Fruit fly (Drosophila melanogaster) whole organism, embryonic: ENCODE results near the gene CG43799.

Experiments used
- Atf-2 ChIP-seq: fragments of 200-800 bp; sonication (Bioruptor generic); optimal IDR thresholded peaks from 2 replicates; lab custom pipeline; 2016; ENCODE audit warnings: missing biosample characterization, missing genetic modification characterization
- Atf6 ChIP-seq: fragments of 200-800 bp; sonication (Bioruptor generic); IDR thresholded peaks from 2 replicates; pipeline ENCODE4 v1.3.6; 2022; ENCODE audit warnings: missing biosample characterization, missing genetic modification characterization
- BEAF-32 ChIP-seq: fragments of 200-800 bp; sonication (Bioruptor generic); optimal IDR thresholded peaks from 3 replicates; lab custom pipeline; 2017; ENCODE audit warnings: missing biosample characterization, missing genetic modification characterization, mild to moderate bottlenecking, moderate library complexity, missing genetic modification reagents
- CG10431 ChIP-seq: fragments of 200-800 bp; sonication (Bioruptor generic); optimal IDR thresholded peaks from 3 replicates; lab custom pipeline; 2018; ENCODE audit warnings: missing biosample characterization, mild to moderate bottlenecking, missing genetic modification characterization
- CG11695 ChIP-seq: fragments of 200-800 bp; sonication (Bioruptor generic); IDR thresholded peaks from 3 replicates; pipeline ENCODE4 v1.3.6; 2022; ENCODE audit warnings: missing biosample characterization, missing genetic modification characterization
- CG13624 ChIP-seq: fragments of 200-800 bp; sonication (Bioruptor generic); optimal IDR thresholded peaks from 2 replicates; lab custom pipeline; 2016; ENCODE audit warnings: missing biosample characterization, missing genetic modification characterization
- CG14014 ChIP-seq: fragments of 200-800 bp; sonication (Bioruptor generic); IDR thresholded peaks from 2 replicates; pipeline ENCODE4 v1.3.6; 2022; ENCODE audit warnings: missing biosample characterization, missing genetic modification characterization
- CG15514 ChIP-seq: fragments of 200-800 bp; sonication (Bioruptor generic); optimal IDR thresholded peaks from 3 replicates; lab custom pipeline; 2017; ENCODE audit warnings: missing biosample characterization, missing genetic modification characterization, mild to moderate bottlenecking, moderate library complexity, missing genetic modification reagents
- CG16813 ChIP-seq: fragments of 200-800 bp; sonication (Bioruptor generic); IDR thresholded peaks from 3 replicates; pipeline ENCODE4 v1.3.6; 2022; ENCODE audit warnings: missing biosample characterization, missing genetic modification characterization; ENCODE audit not compliant: partially characterized antibody
- CG17568 ChIP-seq: fragments of 200-800 bp; sonication (Bioruptor generic); optimal IDR thresholded peaks from 2 replicates; lab custom pipeline; 2018; ENCODE audit warnings: missing biosample characterization, mild to moderate bottlenecking, missing genetic modification characterization, moderate library complexity
- CG18619 ChIP-seq: fragments of 200-800 bp; sonication (Bioruptor generic); optimal IDR thresholded peaks from 3 replicates; lab custom pipeline; 2017; ENCODE audit warnings: missing biosample characterization, mild to moderate bottlenecking, missing genetic modification characterization
- CG18764 ChIP-seq: fragments of 200-800 bp; sonication (Bioruptor generic); optimal IDR thresholded peaks from 3 replicates; lab custom pipeline; 2016; ENCODE audit warnings: missing biosample characterization, missing genetic modification characterization
- CG2199 ChIP-seq: fragments of 200-800 bp; sonication (Bioruptor generic); IDR thresholded peaks from 3 replicates; pipeline ENCODE4 v1.3.6; 2022; ENCODE audit warnings: missing biosample characterization, missing genetic modification characterization
- CG2889 ChIP-seq: fragments of 200-800 bp; sonication (Bioruptor generic); IDR thresholded peaks from 3 replicates; pipeline ENCODE4 v1.3.6; 2022; ENCODE audit warnings: missing biosample characterization, missing genetic modification characterization
- CG43689 ChIP-seq: fragments of 200-800 bp; sonication (Bioruptor generic); IDR thresholded peaks from 2 replicates; pipeline ENCODE4 v1.3.6; 2022; ENCODE audit warnings: missing biosample characterization, missing genetic modification characterization
- CG4404 ChIP-seq: fragments of 200-800 bp; sonication (Bioruptor generic); IDR thresholded peaks from 2 replicates; pipeline ENCODE4 v1.3.6; 2022; ENCODE audit warnings: missing biosample characterization, missing genetic modification characterization
- CG4617 ChIP-seq: fragments of 200-800 bp; sonication (Bioruptor generic); optimal IDR thresholded peaks from 3 replicates; lab custom pipeline; 2016; ENCODE audit warnings: missing biosample characterization, missing genetic modification characterization, borderline replicate concordance
- CG4707 ChIP-seq: fragments of 200-800 bp; sonication (Bioruptor generic); optimal IDR thresholded peaks from 2 replicates; lab custom pipeline; 2018; ENCODE audit warnings: missing biosample characterization, mild to moderate bottlenecking, missing genetic modification characterization, moderate library complexity
- CG8478 ChIP-seq: fragments of >200 bp; optimal IDR thresholded peaks from 2 replicates; lab custom pipeline; 2018
- CrebB ChIP-seq: fragments of 200-800 bp; sonication (Bioruptor generic); optimal IDR thresholded peaks from 3 replicates; lab custom pipeline; 2018; ENCODE audit warnings: missing biosample characterization, mild to moderate bottlenecking, missing genetic modification characterization
- D19A ChIP-seq: fragments of 200-800 bp; optimal IDR thresholded peaks from 3 replicates; lab custom pipeline; 2019; ENCODE audit warnings: missing biosample characterization, mild to moderate bottlenecking, missing genetic modification characterization, moderate library complexity
- Dip2 ChIP-seq: fragments of 200-800 bp; sonication (Bioruptor generic); IDR thresholded peaks from 2 replicates; pipeline ENCODE4 v1.3.6; 2022; ENCODE audit warnings: missing biosample characterization, missing genetic modification characterization
- Eip74EF ChIP-seq, 2 experiments: fragments of 200-800 bp in 1 of 2; fragments of >200 bp in 1 of 2; sonication (Bioruptor generic) in 1 of 2; optimal IDR thresholded peaks; 2 replicates each; lab custom pipeline; 2017 to 2019; ENCODE audit warnings: missing biosample characterization in 2 of 2, missing genetic modification characterization in 2 of 2, mild to moderate bottlenecking in 1 of 2, moderate library complexity in 1 of 2
- Elba2 ChIP-seq: fragments of 200-800 bp; sonication (Bioruptor generic); optimal IDR thresholded peaks from 3 replicates; lab custom pipeline; 2016; ENCODE audit warnings: missing biosample characterization, missing genetic modification characterization
- HHEX ChIP-seq: fragments of 200-800 bp; sonication (Bioruptor generic); optimal IDR thresholded peaks from 3 replicates; lab custom pipeline; 2017; ENCODE audit warnings: missing biosample characterization, mild to moderate bottlenecking, missing genetic modification characterization, missing genetic modification reagents
- Hr3 ChIP-seq: fragments of 200-800 bp; sonication (Bioruptor generic); optimal IDR thresholded peaks from 3 replicates; lab custom pipeline; 2016; ENCODE audit warnings: missing biosample characterization, missing genetic modification characterization
- Myb ChIP-seq: fragments of 200-800 bp; sonication (Bioruptor generic); optimal IDR thresholded peaks from 2 replicates; lab custom pipeline; 2016; ENCODE audit warnings: missing biosample characterization, missing genetic modification characterization
- NK7.1 ChIP-seq: fragments of 200-800 bp; sonication (Bioruptor generic); optimal IDR thresholded peaks from 3 replicates; lab custom pipeline; 2016; ENCODE audit warnings: missing biosample characterization, missing genetic modification characterization
- Poxn ChIP-seq: fragments of 200-800 bp; sonication (Bioruptor generic); IDR thresholded peaks from 2 replicates; pipeline ENCODE4 v1.3.6; 2022; ENCODE audit warnings: missing biosample characterization, missing genetic modification characterization
- al ChIP-seq: fragments of 200-800 bp; sonication (Bioruptor generic); IDR thresholded peaks from 2 replicates; pipeline ENCODE4 v1.3.6; 2022; ENCODE audit warnings: missing biosample characterization, missing genetic modification characterization
- ci ChIP-seq: fragments of 200-800 bp; sonication (Bioruptor generic); IDR thresholded peaks from 3 replicates; pipeline ENCODE4 v1.3.6; 2022; ENCODE audit warnings: missing biosample characterization, missing genetic modification characterization
- corto ChIP-seq: fragments of 200-800 bp; sonication (Bioruptor generic); optimal IDR thresholded peaks from 2 replicates; lab custom pipeline; 2016; ENCODE audit warnings: missing biosample characterization, mild to moderate bottlenecking, missing genetic modification characterization, moderate library complexity
- dmrt11E ChIP-seq: fragments of 200-800 bp; sonication (Bioruptor generic); optimal IDR thresholded peaks from 3 replicates; lab custom pipeline; 2018; ENCODE audit warnings: missing biosample characterization, mild to moderate bottlenecking, missing genetic modification characterization, moderate library complexity
- dmrt99B ChIP-seq: fragments of 200-800 bp; sonication (Bioruptor generic); optimal IDR thresholded peaks from 2 replicates; lab custom pipeline; 2018; ENCODE audit warnings: missing biosample characterization, mild to moderate bottlenecking, missing genetic modification characterization, moderate library complexity
- dysf ChIP-seq: fragments of 200-800 bp; sonication (Bioruptor generic); IDR thresholded peaks from 3 replicates; pipeline ENCODE4 v1.3.6; 2022; ENCODE audit warnings: missing biosample characterization, missing genetic modification characterization
- exex ChIP-seq: fragments of 200-800 bp; sonication (Bioruptor generic); optimal IDR thresholded peaks from 4 replicates; lab custom pipeline; 2018; ENCODE audit warnings: missing biosample characterization, mild to moderate bottlenecking, missing genetic modification characterization, moderate library complexity
- fd96Cb ChIP-seq: fragments of 200-800 bp; sonication (Bioruptor generic); optimal IDR thresholded peaks from 2 replicates; lab custom pipeline; 2018; ENCODE audit warnings: missing biosample characterization, mild to moderate bottlenecking, missing genetic modification characterization, moderate library complexity
- gfzf ChIP-seq: fragments of 200-800 bp; sonication (Bioruptor generic); optimal IDR thresholded peaks from 2 replicates; lab custom pipeline; 2016; ENCODE audit warnings: missing biosample characterization, mild to moderate bottlenecking, missing genetic modification characterization, moderate library complexity
- grn ChIP-seq: fragments of 200-800 bp; sonication (Bioruptor generic); optimal IDR thresholded peaks from 3 replicates; lab custom pipeline; 2017; ENCODE audit warnings: missing biosample characterization, missing genetic modification characterization
- gsb-n ChIP-seq: fragments of 200-800 bp; sonication (Bioruptor generic); optimal IDR thresholded peaks from 3 replicates; lab custom pipeline; 2018; ENCODE audit warnings: missing biosample characterization, mild to moderate bottlenecking, missing genetic modification characterization
- hb ChIP-seq: fragments of 200-800 bp; sonication (Bioruptor generic); IDR thresholded peaks from 3 replicates; pipeline ENCODE4 v1.3.6; 2022; ENCODE audit warnings: missing biosample characterization, missing genetic modification characterization; ENCODE audit not compliant: partially characterized antibody
- kah ChIP-seq: fragments of 200-800 bp; sonication (Bioruptor generic); optimal IDR thresholded peaks from 2 replicates; lab custom pipeline; 2018; ENCODE audit warnings: missing biosample characterization, mild to moderate bottlenecking, missing genetic modification characterization
- kay ChIP-seq: fragments of 200-800 bp; sonication (Bioruptor generic); optimal IDR thresholded peaks from 2 replicates; lab custom pipeline; 2016; ENCODE audit warnings: missing biosample characterization, missing genetic modification characterization
- lab ChIP-seq: fragments of 200-800 bp; sonication (Bioruptor generic); optimal IDR thresholded peaks from 3 replicates; lab custom pipeline; 2017; ENCODE audit warnings: missing biosample characterization, missing genetic modification characterization, mild to moderate bottlenecking, moderate library complexity, missing genetic modification reagents
- luna ChIP-seq: fragments of 200-800 bp; sonication (Bioruptor generic); optimal IDR thresholded peaks from 2 replicates; lab custom pipeline; 2016; ENCODE audit warnings: missing biosample characterization, missing genetic modification characterization
- mirr ChIP-seq: fragments of 200-800 bp; sonication (Bioruptor generic); optimal IDR thresholded peaks from 3 replicates; lab custom pipeline; 2018; ENCODE audit warnings: missing biosample characterization, mild to moderate bottlenecking, missing genetic modification characterization
- oc ChIP-seq: fragments of 200-800 bp; sonication (Bioruptor generic); optimal IDR thresholded peaks from 2 replicates; lab custom pipeline; 2018; ENCODE audit warnings: missing biosample characterization, mild to moderate bottlenecking, missing genetic modification characterization, moderate library complexity
- scrt ChIP-seq: fragments of 200-800 bp; sonication (Bioruptor generic); optimal IDR thresholded peaks from 2 replicates; lab custom pipeline; 2018; ENCODE audit warnings: missing biosample characterization, mild to moderate bottlenecking, missing genetic modification characterization, moderate library complexity
- sd ChIP-seq: fragments of 200-800 bp; sonication (Bioruptor generic); optimal IDR thresholded peaks from 3 replicates; lab custom pipeline; 2018; ENCODE audit warnings: missing biosample characterization, mild to moderate bottlenecking, missing genetic modification characterization, moderate library complexity
- slbo ChIP-seq: fragments of 200-800 bp; sonication (Bioruptor generic); IDR thresholded peaks from 2 replicates; pipeline ENCODE4 v1.3.6; 2022; ENCODE audit warnings: missing biosample characterization, missing genetic modification characterization
- usp ChIP-seq: fragments of >200 bp; optimal IDR thresholded peaks from 2 replicates; lab custom pipeline; 2017; ENCODE audit warnings: missing biosample characterization, missing genetic modification characterization
- wdn ChIP-seq: fragments of 200-800 bp; sonication (Bioruptor generic); IDR thresholded peaks from 2 replicates; pipeline ENCODE4 v1.3.6; 2022; ENCODE audit warnings: missing biosample characterization, missing genetic modification characterization
- wor ChIP-seq: fragments of 200-800 bp; sonication (Bioruptor generic); IDR thresholded peaks from 2 replicates; pipeline ENCODE4 v1.3.6; 2022; ENCODE audit warnings: missing biosample characterization, missing genetic modification characterization
- yki ChIP-seq: fragments of >200 bp; optimal IDR thresholded peaks from 3 replicates; lab custom pipeline; 2018

Gene CG43799

DNA sequence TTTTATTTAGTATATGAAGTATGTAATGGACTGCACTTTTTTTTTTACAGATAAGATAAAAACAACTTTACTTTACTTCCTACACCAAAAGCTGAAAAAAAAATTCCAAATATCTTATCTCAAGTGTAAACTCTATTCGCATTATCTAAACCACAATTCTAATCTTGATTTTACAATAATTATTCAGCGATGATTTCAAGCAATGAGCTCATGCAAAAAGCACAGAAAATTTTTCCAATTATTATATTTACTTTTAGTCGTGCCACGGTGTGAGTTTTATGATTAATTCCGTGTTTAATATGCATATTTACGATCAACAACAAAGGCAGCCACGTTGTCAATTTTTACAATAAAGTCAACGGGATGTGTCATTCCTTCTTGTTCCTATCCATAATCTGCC lies 11.3 kb upstream of the CG43799 start (continued):
- no peak for TF ChIP-seq dmrt99B (tag; lab: Kevin White, UChicago)
- TF ChIP-seq slbo, result no peak
- TF ChIP-seq CrebB, result no peak
- TF ChIP-seq BEAF-32, result no peak
- no peak for TF ChIP-seq CG13624 (GFP tag; lab: Kevin White, UChicago)
- no peak for TF ChIP-seq Poxn
- no peak for TF ChIP-seq CG2199 (GFP tag; lab: Robert Waterston, UW)
- no peak for TF ChIP-seq gsb-n
- no peak for TF ChIP-seq gfzf
- TF ChIP-seq wdn (GFP tag; lab: Robert Waterston, UW), result no peak
- TF ChIP-seq ci (GFP tag; lab: Robert Waterston, UW), result no peak
- TF ChIP-seq Elba2 (GFP tag; lab: Kevin White, UChicago), result no peak
- TF ChIP-seq wor, result no peak
- TF ChIP-seq fd96Cb (tag; lab: Kevin White, UChicago), result no peak
- no peak for TF ChIP-seq Dip2 (GFP tag; lab: Robert Waterston, UW)
- TF ChIP-seq CG43689 (GFP tag; lab: Robert Waterston, UW), result no peak
- peak; percentile 4 for TF ChIP-seq grn (GFP tag; lab: Kevin White, UChicago)
- TF ChIP-seq Myb (GFP tag; lab: Kevin White, UChicago), result no peak
- no peak for TF ChIP-seq NK7.1 (GFP tag; lab: Kevin White, UChicago)
- no peak for TF ChIP-seq usp (GFP tag; lab: Kevin White, UChicago)
- no peak for TF ChIP-seq corto (GFP tag; lab: Kevin White, UChicago)
- TF ChIP-seq CG2889 (GFP tag; lab: Robert Waterston, UW), result no peak
- TF ChIP-seq sd (tag; lab: Kevin White, UChicago), result peak; percentile 10
- TF ChIP-seq CG4617 (GFP tag; lab: Kevin White, UChicago), result no peak
- no peak for TF ChIP-seq Atf6 (GFP tag; lab: Robert Waterston, UW)
- TF ChIP-seq CG18764 (GFP tag; lab: Kevin White, UChicago), result no peak
- no peak for TF ChIP-seq oc (tag; lab: Kevin White, UChicago)
- TF ChIP-seq hb, result no peak
- TF ChIP-seq exex, result peak; percentile 90
- no peak for TF ChIP-seq kay (GFP tag; lab: Kevin White, UChicago)
- TF ChIP-seq CG4707 (GFP tag; lab: Kevin White, UChicago), result no peak
- TF ChIP-seq dysf (GFP tag; lab: Robert Waterston, UW), result no peak
- TF ChIP-seq CG15514, result peak; percentile 3
- peak; percentile 77 for TF ChIP-seq mirr
- no peak for TF ChIP-seq Hr3 (GFP tag; lab: Kevin White, UChicago)
- no peak for TF ChIP-seq Atf-2
- TF ChIP-seq CG16813, result no peak

DNA sequence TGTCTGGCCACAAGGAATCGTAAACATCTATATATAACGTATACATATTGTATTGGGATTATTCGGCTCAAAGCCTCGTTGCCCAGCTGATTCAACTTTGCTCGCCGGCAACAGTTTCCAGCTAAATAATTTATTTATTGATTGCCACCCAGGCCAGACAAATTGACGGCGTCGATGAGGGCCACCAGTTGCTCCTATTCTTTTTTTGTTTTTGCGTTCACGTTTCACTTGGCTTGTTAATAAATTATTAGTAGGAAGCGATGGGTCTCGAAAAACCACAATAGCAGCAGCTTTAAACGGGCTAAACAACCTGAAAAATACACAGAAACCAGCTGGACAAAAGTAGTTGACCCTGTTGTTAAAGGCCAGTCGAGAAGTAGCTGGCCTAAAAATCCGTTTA lies 10.5 kb upstream of the CG43799 start:
- TF ChIP-seq luna (GFP tag; lab: Kevin White, UChicago), result no peak
- TF ChIP-seq lab (GFP tag; lab: Kevin White, UChicago), result peak; percentile 30
- TF ChIP-seq CG10431 (GFP tag; lab: Kevin White, UChicago), result no peak
- peak; percentile 15 for TF ChIP-seq CG17568 (GFP tag; lab: Kevin White, UChicago)
- TF ChIP-seq CG4404 (GFP tag; lab: Robert Waterston, UW), result no peak
- no peak for TF ChIP-seq CG8478 (lab: Kevin White, UChicago)
- TF ChIP-seq Elba2 (GFP tag; lab: Kevin White, UChicago), result no peak
- TF ChIP-seq CG14014, result peak; percentile 23; the same call in 1 of the 2 replicates
- TF ChIP-seq kah (GFP tag; lab: Kevin White, UChicago), result peak; percentile 29
- no peak for TF ChIP-seq yki (lab: Kevin White, UChicago)
- no peak for TF ChIP-seq al (GFP tag; lab: Robert Waterston, UW)
- TF ChIP-seq oc (tag; lab: Kevin White, UChicago), result no peak
- TF ChIP-seq CG18619 (GFP tag; lab: Kevin White, UChicago), result no peak
- TF ChIP-seq CG11695 (GFP tag; lab: Robert Waterston, UW), result no peak
- no peak for TF ChIP-seq D19A (tag; lab: Kevin White, UChicago)
- peak; percentile 31 for TF ChIP-seq mirr
- TF ChIP-seq Eip74EF (GFP tag; optimal IDR thresholded peaks at IDR 0.05; lab: Kevin White, UChicago), result peak in 1 of 2 experiments; percentile 73
- no peak for TF ChIP-seq dmrt11E (tag; lab: Kevin White, UChicago)
- TF ChIP-seq scrt (GFP tag; lab: Kevin White, UChicago), result peak; percentile 51
- TF ChIP-seq CG15514, result peak; percentile 32
- no peak for TF ChIP-seq HHEX (GFP tag; lab: Kevin White, UChicago)
